Worm (Caenorhabditis elegans): ENCODE data around the gene oatr-1.

- TF ChIP-seq pha-4 (tag; optimal IDR thresholded peaks at IDR 0.05) (no peak), unc-39 (tag; optimal IDR thresholded peaks at IDR 0.05) (no peak), zip-8 (tag; optimal IDR thresholded peaks at IDR 0.05) (no peak), snpc-4 (tag; optimal IDR thresholded peaks at IDR 0.05) (no peak), nhr-76 (tag; optimal IDR thresholded peaks at IDR 0.05) (no peak), nhr-12 (tag; optimal IDR thresholded peaks at IDR 0.05) (no peak), M03D4.4 (tag; optimal IDR thresholded peaks at IDR 0.05) (no peak), lin-13 (tag; optimal IDR thresholded peaks at IDR 0.05) (no peak)
These were observed 31.2 kb upstream of the oatr-1 start, which contains the start of gene C05D11.8 for ce11 chrIII:6427205-6427604.
